Worm (Caenorhabditis elegans) whole organism, young adult: ENCODE measurements around the gene npr-21.

Experiments
- B0019.2 ChIP-seq: fragments of 200-800 bp; sonication (Bioruptor generic); conservative IDR thresholded peaks from 2 replicates; pipeline ENCODE4 v1.3.6; 2022; ENCODE audit warnings: missing genetic modification reagents, missing genetic modification characterization, missing compliant biosample characterization
- B0336.3 ChIP-seq: fragments of 200-800 bp; sonication (Bioruptor generic); IDR thresholded peaks from 2 replicates; pipeline ENCODE4 v1.3.6; 2022; ENCODE audit warnings: missing genetic modification characterization, missing compliant biosample characterization
- Y95B8A.8 ChIP-seq: fragments of 200-800 bp; sonication (Bioruptor generic); IDR thresholded peaks from 2 replicates; pipeline ENCODE4 v1.3.6; 2022; ENCODE audit warnings: missing genetic modification reagents, missing genetic modification characterization, missing compliant biosample characterization
- bed-2 ChIP-seq: fragments of 200-800 bp; sonication (Bioruptor generic); IDR thresholded peaks from 2 replicates; pipeline ENCODE4 v1.3.6; 2022; ENCODE audit warnings: missing genetic modification reagents, missing genetic modification characterization, missing compliant biosample characterization
- cebp-1 ChIP-seq, 2 experiments: fragments of 200-800 bp in 1 of 2; sonication (Bioruptor generic) in 1 of 2; sonication (generic microtip) in 1 of 2; IDR thresholded peaks in 1 of 2; optimal IDR thresholded peaks in 1 of 2; 2 replicates each; pipeline versions ENCODE4 v1.3.6 to Lab custom; 2017 to 2022; ENCODE audit warnings: missing compliant biosample characterization in 2 of 2, missing genetic modification characterization in 2 of 2, mild to moderate bottlenecking in 1 of 2, missing genetic modification reagents in 1 of 2, moderate library complexity in 1 of 2
- dox-1 ChIP-seq: fragments of 200-800 bp; sonication (Bioruptor generic); IDR thresholded peaks from 2 replicates; pipeline ENCODE4 v1.3.6; 2022; ENCODE audit warnings: missing genetic modification reagents, missing genetic modification characterization, missing compliant biosample characterization
- hmg-1.2 ChIP-seq: fragments of 200-800 bp; sonication (Bioruptor generic); IDR thresholded peaks from 2 replicates; pipeline ENCODE4 v1.3.6; 2022; ENCODE audit warnings: missing genetic modification reagents, missing genetic modification characterization, missing compliant biosample characterization
- lir-1 ChIP-seq: fragments of 200-800 bp; sonication (Bioruptor generic); conservative IDR thresholded peaks from 2 replicates; pipeline ENCODE4 v1.3.6; 2022; ENCODE audit warnings: missing genetic modification reagents, missing genetic modification characterization, missing compliant biosample characterization
- mel-28 ChIP-seq: sonication (generic microtip); optimal IDR thresholded peaks from 2 replicates; lab custom pipeline; 2016; ENCODE audit warnings: borderline replicate concordance, mild to moderate bottlenecking, missing genetic modification characterization, missing compliant biosample characterization
- pha-4 ChIP-seq: fragments of 150-350 bp; sonication (generic microtip); optimal IDR thresholded peaks from 2 replicates; lab custom pipeline; 2014; ENCODE audit warnings: missing biosample characterization, missing genetic modification reagents, missing genetic modification characterization
- snpc-4 ChIP-seq, 5 experiments: fragments of 150-350 bp in 1 of 5; sonication (generic microtip) in 4 of 5; optimal IDR thresholded peaks; 2 replicates each; lab custom pipeline; 2014 to 2018; ENCODE audit warnings: missing genetic modification characterization in 5 of 5, missing biosample characterization in 3 of 5, antibody characterized with exemption in 2 of 5, mild to moderate bottlenecking in 2 of 5, missing compliant biosample characterization in 2 of 5, missing genotype in 2 of 5, moderate library complexity in 2 of 5, missing genetic modification reagents in 1 of 5
- somi-1 ChIP-seq: fragments of 200-800 bp; sonication (Bioruptor generic); optimal IDR thresholded peaks from 2 replicates; lab custom pipeline; 2018; ENCODE audit warnings: mild to moderate bottlenecking, missing genetic modification characterization, missing compliant biosample characterization
- xnd-1 ChIP-seq: sonication (generic microtip); optimal IDR thresholded peaks from 2 replicates; lab custom pipeline; 2016; ENCODE audit warnings: missing genotype, missing genetic modification reagents, missing genetic modification characterization, missing compliant biosample characterization

ce11 chrX:17139204-17139780, 18.5 kb downstream of the npr-21 start:
- no peak for TF ChIP-seq B0336.3 (GFP tag; lab: Robert Waterston, UW)
- TF ChIP-seq somi-1, result no peak
- no peak for TF ChIP-seq dox-1 (GFP tag; lab: Robert Waterston, UW)
- no peak for TF ChIP-seq lir-1 (GFP tag; lab: Robert Waterston, UW)
- TF ChIP-seq bed-2, result no peak
- TF ChIP-seq xnd-1 (tag; lab: Kevin White, UChicago), result no peak
- TF ChIP-seq cebp-1 (GFP tag; IDR thresholded peaks at IDR 0.05; lab: Robert Waterston, UW), result no peak; the same call in 1 of the 2 replicates
- TF ChIP-seq cebp-1 (tag; optimal IDR thresholded peaks at IDR 0.05; lab: Kevin White, UChicago), result peak; percentile 70
- no peak for TF ChIP-seq pha-4 (tag; lab: Kevin White, UChicago)
- no peak for TF ChIP-seq Y95B8A.8 (GFP tag; lab: Robert Waterston, UW)
- no peak for TF ChIP-seq mel-28 (tag; lab: Kevin White, UChicago)
- no peak for TF ChIP-seq snpc-4 (GFP tag; optimal IDR thresholded peaks at IDR 0.05; lab: Kevin White, UChicago)
- TF ChIP-seq snpc-4 (tag; optimal IDR thresholded peaks at IDR 0.05; lab: Kevin White, UChicago), result no peak
- no peak for TF ChIP-seq hmg-1.2 (GFP tag; lab: Robert Waterston, UW)
- no peak for TF ChIP-seq B0019.2 (GFP tag; lab: Robert Waterston, UW)
